Worm (Caenorhabditis elegans) whole organism, L1 larva: ENCODE results near the gene ZK697.14.

Source experiments
- C04F5.9 ChIP-seq: sonication (generic microtip); optimal IDR thresholded peaks from 2 replicates; lab custom pipeline; 2016; ENCODE audit warnings: missing genetic modification characterization, missing compliant biosample characterization
- Y116A8C.19 ChIP-seq: sonication (generic microtip); optimal IDR thresholded peaks from 2 replicates; lab custom pipeline; 2016; ENCODE audit warnings: missing compliant biosample characterization, missing genetic modification characterization, borderline replicate concordance
- ama-1 ChIP-seq: fragments of 150-350 bp; optimal IDR thresholded peaks from 2 replicates; lab custom pipeline; 2014
- blmp-1 ChIP-seq: fragments of 150-350 bp; optimal IDR thresholded peaks from 2 replicates; lab custom pipeline; 2014; ENCODE audit warnings: missing biosample characterization, missing genetic modification characterization
- ceh-8 ChIP-seq: fragments of 200-800 bp; sonication (Bioruptor generic); optimal IDR thresholded peaks from 2 replicates; lab custom pipeline; 2018; ENCODE audit warnings: mild to moderate bottlenecking, missing genetic modification characterization, moderate library complexity, missing compliant biosample characterization
- ceh-82 ChIP-seq, 3 experiments: fragments of 150-350 bp in 1 of 3; sonication (generic microtip) in 2 of 3; optimal IDR thresholded peaks; 2 replicates each; lab custom pipeline; 2014 to 2017; ENCODE audit warnings: missing biosample characterization in 3 of 3, missing genetic modification characterization in 3 of 3
- ceh-88 ChIP-seq: fragments of 200-800 bp; sonication (Bioruptor generic); IDR thresholded peaks from 2 replicates; pipeline ENCODE4 v1.3.6; 2022; ENCODE audit warnings: missing genetic modification characterization, missing compliant biosample characterization
- dpl-1 ChIP-seq, 3 experiments: fragments of 150-350 bp in 2 of 3; sonication (generic microtip) in 1 of 3; optimal IDR thresholded peaks; 2 replicates each; lab custom pipeline; 2014 to 2017; ENCODE audit warnings: missing biosample characterization in 3 of 3, missing genetic modification characterization in 3 of 3, missing genetic modification reagents in 3 of 3
- efl-3 ChIP-seq: fragments of 200-800 bp; sonication (Bioruptor generic); optimal IDR thresholded peaks from 2 replicates; lab custom pipeline; 2018; ENCODE audit warnings: mild to moderate bottlenecking, missing genetic modification characterization, missing compliant biosample characterization
- egl-13 ChIP-seq: sonication (generic microtip); optimal IDR thresholded peaks from 2 replicates; lab custom pipeline; 2016; ENCODE audit warnings: missing genotype, missing genetic modification reagents, missing genetic modification characterization, missing compliant biosample characterization
- elt-3 ChIP-seq, 6 experiments: fragments of 150-350 bp in 1 of 6; sonication (generic microtip); optimal IDR thresholded peaks; 2 replicates each; lab custom pipeline; 2017 to 2018; ENCODE audit warnings: missing biosample characterization in 6 of 6, missing genetic modification characterization in 6 of 6, inconsistent platforms in 1 of 6
- ets-5 ChIP-seq: fragments of 200-800 bp; sonication (Bioruptor generic); IDR thresholded peaks from 2 replicates; pipeline ENCODE4 v1.3.6; 2022; ENCODE audit warnings: missing genetic modification characterization, missing compliant biosample characterization
- fkh-10 ChIP-seq: sonication (generic microtip); optimal IDR thresholded peaks from 2 replicates; lab custom pipeline; 2017; ENCODE audit warnings: missing biosample characterization, missing genetic modification reagents, missing genetic modification characterization
- hpl-2 ChIP-seq: fragments of 150-350 bp; optimal IDR thresholded peaks from 2 replicates; lab custom pipeline; 2014; ENCODE audit warnings: missing biosample characterization, missing genetic modification reagents, missing genetic modification characterization
- lin-14 ChIP-seq: fragments of 200-800 bp; sonication (Bioruptor generic); optimal IDR thresholded peaks from 2 replicates; lab custom pipeline; 2018; ENCODE audit warnings: mild to moderate bottlenecking, missing genetic modification characterization, moderate library complexity, missing compliant biosample characterization
- lin-15B ChIP-seq: fragments of 150-350 bp; sonication (generic microtip); optimal IDR thresholded peaks from 3 replicates; lab custom pipeline; 2014; ENCODE audit warnings: missing biosample characterization, missing genetic modification characterization
- lsy-2 ChIP-seq, 2 experiments: fragments of 150-350 bp; optimal IDR thresholded peaks; 2 replicates each; lab custom pipeline; 2014; ENCODE audit warnings: missing biosample characterization in 2 of 2, missing genetic modification characterization in 2 of 2
- mef-2 ChIP-seq: fragments of 150-350 bp; optimal IDR thresholded peaks from 2 replicates; lab custom pipeline; 2014; ENCODE audit warnings: missing biosample characterization, missing genetic modification characterization
- mep-1 ChIP-seq: fragments of 150-350 bp; optimal IDR thresholded peaks from 2 replicates; lab custom pipeline; 2014; ENCODE audit warnings: missing biosample characterization, missing genetic modification characterization
- nhr-77 ChIP-seq: fragments of 150-350 bp; optimal IDR thresholded peaks from 2 replicates; lab custom pipeline; 2014; ENCODE audit warnings: missing biosample characterization, missing genetic modification characterization
- nhr-85 ChIP-seq: sonication (generic microtip); peaks from one replicate; lab custom pipeline; 2016; ENCODE audit warnings: missing genetic modification characterization, inconsistent platforms, missing compliant biosample characterization
- pax-3 ChIP-seq: fragments of 200-800 bp; sonication (Bioruptor generic); optimal IDR thresholded peaks from 2 replicates; lab custom pipeline; 2018; ENCODE audit warnings: mild to moderate bottlenecking, missing genetic modification characterization, moderate library complexity, missing compliant biosample characterization
- pqm-1 ChIP-seq: sonication (generic microtip); optimal IDR thresholded peaks from 3 replicates; lab custom pipeline; 2017; ENCODE audit warnings: missing biosample characterization, missing genetic modification characterization
- skn-1 ChIP-seq: fragments of 150-350 bp; optimal IDR thresholded peaks from 2 replicates; lab custom pipeline; 2014; ENCODE audit warnings: missing biosample characterization, missing genetic modification characterization
- sox-4 ChIP-seq: sonication (generic microtip); optimal IDR thresholded peaks from 2 replicates; lab custom pipeline; 2016; ENCODE audit warnings: missing genetic modification characterization, missing compliant biosample characterization
- tbx-2 ChIP-seq: sonication (generic microtip); optimal IDR thresholded peaks from 2 replicates; lab custom pipeline; 2016; ENCODE audit warnings: missing genetic modification characterization, missing compliant biosample characterization
- tlp-1 ChIP-seq: fragments of 150-350 bp; optimal IDR thresholded peaks from 2 replicates; lab custom pipeline; 2014; ENCODE audit warnings: missing biosample characterization, missing genetic modification characterization
- unc-130 ChIP-seq: fragments of 150-350 bp; optimal IDR thresholded peaks from 2 replicates; lab custom pipeline; 2017; ENCODE audit warnings: missing biosample characterization, missing genetic modification characterization, inconsistent platforms
- unc-86 ChIP-seq: sonication (generic microtip); optimal IDR thresholded peaks from 2 replicates; lab custom pipeline; 2016; ENCODE audit warnings: missing genetic modification characterization, missing compliant biosample characterization
- unc-98 ChIP-seq: fragments of 200-800 bp; sonication (Bioruptor generic); IDR thresholded peaks from 2 replicates; pipeline ENCODE4 v1.3.6; 2022; ENCODE audit warnings: missing genetic modification characterization, missing compliant biosample characterization
- vab-15 ChIP-seq: sonication (generic microtip); optimal IDR thresholded peaks from 2 replicates; lab custom pipeline; 2017; ENCODE audit warnings: missing genotype, mild to moderate bottlenecking, missing genetic modification characterization, missing compliant biosample characterization
- ztf-11 ChIP-seq, 2 experiments: sonication (generic microtip); optimal IDR thresholded peaks; 2 replicates each; lab custom pipeline; 2016 to 2017; ENCODE audit warnings: missing genetic modification characterization in 2 of 2, missing biosample characterization in 1 of 2, missing compliant biosample characterization in 1 of 2

ZK697.14 gene

DNA sequence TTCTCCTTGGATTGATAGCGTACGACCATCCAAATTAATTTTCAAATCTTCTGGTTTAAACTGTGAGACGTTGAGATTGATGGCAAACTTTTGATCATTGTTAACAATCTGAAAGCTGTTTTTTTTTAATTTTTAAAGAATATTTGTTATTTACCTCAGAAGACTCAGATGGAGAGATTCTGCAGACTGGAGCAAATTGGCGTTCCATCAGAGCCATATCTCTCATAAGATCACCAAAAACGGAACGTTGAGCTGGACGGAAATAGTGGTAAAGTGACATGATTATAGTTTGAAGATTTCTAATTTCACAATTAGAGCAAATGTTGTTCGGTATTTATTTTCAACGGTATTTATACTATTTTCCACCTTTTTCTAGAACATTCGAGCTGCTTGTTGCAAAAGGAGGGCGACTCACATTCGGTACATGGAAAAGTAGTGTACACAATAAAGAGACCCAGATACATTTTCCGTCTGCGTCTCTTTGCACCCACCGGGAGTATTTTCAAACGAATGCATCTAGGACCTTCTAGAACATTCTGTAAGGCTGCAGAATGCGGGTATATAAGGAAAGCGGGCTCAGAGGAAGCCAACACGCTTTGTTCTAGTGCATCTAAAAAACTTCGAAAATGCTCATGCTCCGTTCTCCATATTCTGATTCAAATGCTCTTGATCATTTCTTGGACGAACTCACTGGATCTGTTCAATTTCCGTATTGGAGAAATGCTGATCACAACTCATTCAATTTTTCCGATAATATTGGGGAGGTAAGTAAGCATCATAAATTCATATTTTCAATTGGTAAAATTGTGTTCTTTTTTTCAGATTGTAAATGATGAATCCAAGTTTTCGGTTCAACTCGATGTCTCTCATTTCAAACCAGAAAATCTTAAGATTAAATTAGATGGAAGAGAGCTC, 49.4 kb upstream of the ZK697.14 start, which contains the start of the genes hsp-16.2 and hsp-16.41 (continued):
- TF ChIP-seq elt-3 (tag; optimal IDR thresholded peaks at IDR 0.05; lab: Kevin White, UChicago) (peak in 1 of 6 experiments; percentile 2), pax-3 (peak; percentile 42), C04F5.9 (tag; lab: Kevin White, UChicago) (no peak), unc-130 (no peak), pqm-1 (no peak), nhr-85 (tag; lab: Kevin White, UChicago) (peak; percentile 45), blmp-1 (tag; lab: Kevin White, UChicago) (peak; percentile 11), ceh-82 (tag; optimal IDR thresholded peaks at IDR 0.05; lab: Kevin White, UChicago) (peak in 1 of 3 experiments; percentile 46), efl-3 (GFP tag; lab: Kevin White, UChicago) (no peak), dpl-1 (GFP tag; optimal IDR thresholded peaks at IDR 0.05; lab: Kevin White, UChicago) (peak in 2 of 3 experiments; percentile 30 to 50), ceh-8 (GFP tag; lab: Kevin White, UChicago) (no peak), egl-13 (tag; lab: Kevin White, UChicago) (peak; percentile 82), tlp-1 (tag; lab: Kevin White, UChicago) (no peak), ceh-88 (GFP tag; lab: Robert Waterston, UW) (no peak), ztf-11 (tag; optimal IDR thresholded peaks at IDR 0.05; lab: Kevin White, UChicago) (peak in 1 of 2 experiments; percentile 48), ets-5 (GFP tag; lab: Robert Waterston, UW) (no peak), ama-1 (lab: Kevin White, UChicago) (peak; percentile 88), sox-4 (tag; lab: Kevin White, UChicago) (peak; percentile 24), tbx-2 (tag; lab: Kevin White, UChicago) (peak; percentile 10), Y116A8C.19 (tag; lab: Kevin White, UChicago) (no peak), lin-14 (peak; percentile 94), mef-2 (tag; lab: Kevin White, UChicago) (peak; percentile 63), lsy-2 (tag; optimal IDR thresholded peaks at IDR 0.05; lab: Kevin White, UChicago) (peak in 1 of 2 experiments; percentile 39)

DNA sequence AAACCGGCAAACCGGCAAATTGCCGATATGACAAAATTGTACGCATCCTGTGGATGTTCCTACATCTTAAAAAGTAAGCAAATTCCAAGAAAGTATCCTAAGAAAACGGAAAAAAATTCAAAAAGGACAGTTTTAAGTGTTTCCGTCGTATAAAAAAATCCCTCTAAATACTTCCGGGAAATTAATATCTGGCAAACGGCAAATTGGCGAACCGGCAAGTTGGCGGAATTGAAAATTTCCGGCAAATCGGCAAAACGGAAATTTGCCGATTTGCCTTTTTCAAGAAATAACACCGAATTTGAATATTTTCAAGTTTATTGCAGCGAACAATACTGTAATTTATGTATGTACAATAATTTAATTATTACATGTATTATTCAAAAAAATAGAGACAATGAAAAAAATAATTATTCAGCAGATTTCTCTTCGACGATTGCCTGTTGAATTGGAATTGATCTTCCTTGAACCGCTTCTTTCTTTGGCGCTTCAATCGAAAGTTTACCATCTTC, 48.6 kb upstream of the ZK697.14 start:
- TF ChIP-seq unc-86 (no peak), unc-98 (GFP tag; lab: Robert Waterston, UW) (no peak), dpl-1 (GFP tag; optimal IDR thresholded peaks at IDR 0.05; lab: Kevin White, UChicago) (peak in 1 of 3 experiments; percentile 5), nhr-77 (tag; lab: Kevin White, UChicago) (no peak), ceh-8 (GFP tag; lab: Kevin White, UChicago) (no peak), hpl-2 (GFP tag; lab: Kevin White, UChicago) (no peak), lin-15B (tag; lab: Kevin White, UChicago) (no peak), lin-14 (no peak), skn-1 (tag; lab: Kevin White, UChicago) (peak; percentile 59), tbx-2 (tag; lab: Kevin White, UChicago) (no peak), mep-1 (tag; lab: Kevin White, UChicago) (peak; percentile 81)

DNA sequence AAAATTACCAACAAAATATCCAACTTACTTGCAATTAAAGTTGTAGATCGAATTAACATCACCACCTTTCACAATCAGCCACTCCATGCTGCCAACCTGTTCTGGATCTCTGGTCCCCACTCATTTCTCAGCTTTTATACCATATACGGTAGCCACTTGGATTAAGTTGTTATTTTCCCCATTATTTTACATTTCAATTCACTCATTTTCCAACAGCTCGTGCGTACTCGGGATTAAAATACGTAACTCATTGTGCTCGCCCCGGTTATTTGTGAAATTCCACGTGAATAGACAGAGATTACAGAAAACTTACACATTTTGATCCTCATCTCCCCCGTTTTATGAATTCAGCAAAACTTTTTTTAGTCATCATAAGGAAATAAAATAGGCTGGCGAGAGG, 47.6 kb upstream of the ZK697.14 start, which contains the start of gene srt-41:
Gene srt-41 (minus strand): TSS at position 101 of the 400 bp plus-strand sequence.
- TF ChIP-seq dpl-1 (GFP tag; optimal IDR thresholded peaks at IDR 0.05; lab: Kevin White, UChicago) (no peak), pax-3 (peak; percentile 14)

DNA sequence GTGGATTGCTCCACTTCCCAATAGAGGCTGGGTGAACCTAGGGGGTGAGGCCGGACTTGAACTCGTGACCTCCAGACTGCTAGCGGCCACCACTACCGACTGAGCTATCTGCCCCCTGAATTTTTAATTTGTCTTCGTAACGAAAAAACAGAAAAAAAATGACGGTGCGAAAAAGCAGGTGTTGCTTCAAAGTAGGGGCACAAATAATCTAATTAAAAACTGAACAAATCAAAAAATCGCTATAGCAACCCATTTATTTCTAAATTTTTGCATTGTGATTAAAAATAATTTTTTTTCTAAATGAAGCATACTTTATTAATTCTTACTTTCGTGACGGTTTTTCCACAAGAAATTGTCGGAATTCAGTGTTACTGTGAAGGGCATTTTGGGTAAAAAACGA, 42.4 kb upstream of the ZK697.14 start, which contains the start of gene F36H9.10:
Gene F36H9.10 (plus strand): TSS at position 301 of the 400 bp plus-strand sequence.
- no peak for TF ChIP-seq ztf-11 (tag; optimal IDR thresholded peaks at IDR 0.05; lab: Kevin White, UChicago)
- TF ChIP-seq fkh-10, result no peak
- no peak for TF ChIP-seq lin-15B (tag; lab: Kevin White, UChicago)
- TF ChIP-seq vab-15, result no peak
